Worm (Caenorhabditis elegans): ENCODE data around the gene col-120.

col-120 gene

ce11 chrIV:9232421-9233141, 29.0 kb downstream of the col-120 start, which contains the start of gene Y11D7A.3:
TSS of gene Y11D7A.3 (plus strand) at chrIV:9233091.
- TF ChIP-seq aly-1 (tag; optimal IDR thresholded peaks at IDR 0.05) (no peak), pes-1 (GFP tag; IDR thresholded peaks at IDR 0.05) (no peak), hmg-4 (GFP tag; optimal IDR thresholded peaks at IDR 0.05) (no peak), B0310.2 (tag; optimal IDR thresholded peaks at IDR 0.05) (no peak)

- TF ChIP-seq flt-1 (GFP tag; IDR thresholded peaks at IDR 0.05), result no peak
Measured at ce11 chrIV:9227650-9228049, 33.9 kb downstream of the col-120 start.

ce11 chrIV:9224825-9225224, 36.8 kb downstream of the col-120 start, which contains the start of gene C46C2.3:
TSS of gene C46C2.3 (plus strand) at chrIV:9225125.
- no peak for TF ChIP-seq F13C5.2 (tag; optimal IDR thresholded peaks at IDR 0.05)
- no peak for TF ChIP-seq pes-1 (GFP tag; IDR thresholded peaks at IDR 0.05)
- no peak for TF ChIP-seq hmg-4 (GFP tag; optimal IDR thresholded peaks at IDR 0.05)
- TF ChIP-seq hnd-1 (tag; optimal IDR thresholded peaks at IDR 0.05), result no peak
- no peak for TF ChIP-seq ets-7 (tag; optimal IDR thresholded peaks at IDR 0.05)
- no peak for TF ChIP-seq flt-1 (GFP tag; IDR thresholded peaks at IDR 0.05)
- TF ChIP-seq tbx-37 (GFP tag; conservative IDR thresholded peaks at IDR 0.05), result no peak
- TF ChIP-seq B0310.2 (tag; optimal IDR thresholded peaks at IDR 0.05), result no peak
- TF ChIP-seq ceh-13 (GFP tag; optimal IDR thresholded peaks at IDR 0.05), result no peak

ce11 chrIV:9218415-9218814, 43.2 kb downstream of the col-120 start:
- TF ChIP-seq scrt-1 (GFP tag; IDR thresholded peaks at IDR 0.05) (no peak), tbx-11 (GFP tag; IDR thresholded peaks at IDR 0.05) (no peak), tra-4 (tag; optimal IDR thresholded peaks at IDR 0.05) (no peak), ets-7 (tag; optimal IDR thresholded peaks at IDR 0.05) (no peak), aly-1 (tag; optimal IDR thresholded peaks at IDR 0.05) (no peak), flt-1 (GFP tag; IDR thresholded peaks at IDR 0.05) (no peak), ama-1 (optimal IDR thresholded peaks at IDR 0.05) (no peak), ceh-36 (tag; optimal IDR thresholded peaks at IDR 0.05) (no peak), hmbx-1 (tag; optimal IDR thresholded peaks at IDR 0.05) (no peak), hnd-1 (tag; optimal IDR thresholded peaks at IDR 0.05) (no peak), hmg-4 (GFP tag; optimal IDR thresholded peaks at IDR 0.05) (no peak), pes-1 (GFP tag; IDR thresholded peaks at IDR 0.05) (no peak)

ce11 chrIV:9217426-9217825, 44.2 kb downstream of the col-120 start, which contains the start of gene C46C2.2:
TSS of gene C46C2.2 (plus strand) at chrIV:9217726.
- TF ChIP-seq hmbx-1 (tag; optimal IDR thresholded peaks at IDR 0.05) (no peak), flt-1 (GFP tag; IDR thresholded peaks at IDR 0.05) (no peak), tbx-37 (GFP tag; conservative IDR thresholded peaks at IDR 0.05) (no peak), tbx-11 (GFP tag; IDR thresholded peaks at IDR 0.05) (no peak), ceh-36 (tag; optimal IDR thresholded peaks at IDR 0.05) (no peak), ama-1 (optimal IDR thresholded peaks at IDR 0.05) (no peak), hmg-4 (GFP tag; optimal IDR thresholded peaks at IDR 0.05) (no peak), sea-1 (GFP tag; conservative IDR thresholded peaks at IDR 0.05) (no peak), hnd-1 (tag; optimal IDR thresholded peaks at IDR 0.05) (no peak), ets-7 (tag; optimal IDR thresholded peaks at IDR 0.05) (no peak), ceh-13 (GFP tag; optimal IDR thresholded peaks at IDR 0.05) (no peak), scrt-1 (GFP tag; IDR thresholded peaks at IDR 0.05) (no peak), F13C5.2 (tag; optimal IDR thresholded peaks at IDR 0.05) (no peak), B0310.2 (tag; optimal IDR thresholded peaks at IDR 0.05) (no peak)

ce11 chrIV:9216956-9217355, 44.6 kb downstream of the col-120 start:
- TF ChIP-seq tra-4 (tag; optimal IDR thresholded peaks at IDR 0.05), result no peak
- no peak for TF ChIP-seq F13C5.2 (tag; optimal IDR thresholded peaks at IDR 0.05)
- no peak for TF ChIP-seq hmbx-1 (tag; optimal IDR thresholded peaks at IDR 0.05)
- no peak for TF ChIP-seq hnd-1 (tag; optimal IDR thresholded peaks at IDR 0.05)
- TF ChIP-seq flt-1 (GFP tag; IDR thresholded peaks at IDR 0.05), result no peak
- TF ChIP-seq tbx-11 (GFP tag; IDR thresholded peaks at IDR 0.05), result no peak
- TF ChIP-seq ets-7 (tag; optimal IDR thresholded peaks at IDR 0.05), result no peak
- TF ChIP-seq sea-1 (GFP tag; conservative IDR thresholded peaks at IDR 0.05), result no peak
- no peak for TF ChIP-seq aly-1 (tag; optimal IDR thresholded peaks at IDR 0.05)
- no peak for TF ChIP-seq hmg-4 (GFP tag; optimal IDR thresholded peaks at IDR 0.05)
- no peak for TF ChIP-seq B0310.2 (tag; optimal IDR thresholded peaks at IDR 0.05)

- TF ChIP-seq hnd-1 (tag; optimal IDR thresholded peaks at IDR 0.05), result no peak
- TF ChIP-seq tbx-37 (GFP tag; conservative IDR thresholded peaks at IDR 0.05), result no peak
- no peak for TF ChIP-seq B0310.2 (tag; optimal IDR thresholded peaks at IDR 0.05)
- peak; percentile 11 for TF ChIP-seq ets-7 (tag; optimal IDR thresholded peaks at IDR 0.05)
- peak; percentile 56 for TF ChIP-seq hmg-4 (GFP tag; optimal IDR thresholded peaks at IDR 0.05)
- TF ChIP-seq ceh-13 (GFP tag; optimal IDR thresholded peaks at IDR 0.05), result no peak
- no peak for TF ChIP-seq sea-1 (GFP tag; conservative IDR thresholded peaks at IDR 0.05)
- TF ChIP-seq F13C5.2 (tag; optimal IDR thresholded peaks at IDR 0.05), result no peak
- no peak for TF ChIP-seq scrt-1 (GFP tag; IDR thresholded peaks at IDR 0.05)
- no peak for TF ChIP-seq hmbx-1 (tag; optimal IDR thresholded peaks at IDR 0.05)
Measured at ce11 chrIV:9216437-9216836, 45.1 kb downstream of the col-120 start.

- TF ChIP-seq scrt-1 (GFP tag; IDR thresholded peaks at IDR 0.05) (no peak), tra-4 (tag; optimal IDR thresholded peaks at IDR 0.05) (no peak), hmg-4 (GFP tag; optimal IDR thresholded peaks at IDR 0.05) (no peak), F13C5.2 (tag; optimal IDR thresholded peaks at IDR 0.05) (no peak), ama-1 (optimal IDR thresholded peaks at IDR 0.05) (no peak), sea-1 (GFP tag; conservative IDR thresholded peaks at IDR 0.05) (no peak)
Measured at ce11 chrIV:9215824-9216223, 45.8 kb downstream of the col-120 start.
